Fruit fly (Drosophila melanogaster): ENCODE measurements around the gene CG14339.

- TF ChIP-seq cnc (optimal IDR thresholded peaks at IDR 0.05), result no peak
- no peak for TF ChIP-seq CG1620 (GFP tag; optimal IDR thresholded peaks at IDR 0.05)
- no peak for TF ChIP-seq Mnt (GFP tag; optimal IDR thresholded peaks at IDR 0.05)
- no peak for TF ChIP-seq ovo (GFP tag; optimal IDR thresholded peaks at IDR 0.05)
- no peak for TF ChIP-seq tj (GFP tag; optimal IDR thresholded peaks at IDR 0.05)
- peak; percentile 39 for TF ChIP-seq CG33017 (tag; optimal IDR thresholded peaks at IDR 0.05)
- TF ChIP-seq CG14711 (tag; optimal IDR thresholded peaks at IDR 0.05), result no peak
- peak; percentile 34 for TF ChIP-seq CG7045 (GFP tag; optimal IDR thresholded peaks at IDR 0.05)
- TF ChIP-seq pad (GFP tag; optimal IDR thresholded peaks at IDR 0.05), result no peak
- TF ChIP-seq CG5204 (GFP tag; optimal IDR thresholded peaks at IDR 0.05), result no peak
- no peak for TF ChIP-seq CG7101 (tag; optimal IDR thresholded peaks at IDR 0.05)
- TF ChIP-seq toe (GFP tag; optimal IDR thresholded peaks at IDR 0.05), result no peak
- peak; percentile 63 for TF ChIP-seq CG11617 (GFP tag; optimal IDR thresholded peaks at IDR 0.05)
- no peak for TF ChIP-seq Hr96 (GFP tag; optimal IDR thresholded peaks at IDR 0.05)
Observed at dm6 chr2L:1080802-1081464, 27.4 kb upstream of the CG14339 start, which contains the start of gene Atg4a.

Measured in whole organism, adult.